Fruit fly (Drosophila melanogaster) whole organism, embryonic: Measurements from ENCODE around the gene mTerf3.
A peak's percentile ranks its signal among the peaks of the same experiment; 100 is the strongest.

ENCODE experiments used
- Bdp1 ChIP-seq: fragments of 200-800 bp; sonication (Bioruptor generic); optimal IDR thresholded peaks from 3 replicates; lab custom pipeline; 2016; ENCODE audit warnings: missing biosample characterization, missing genetic modification characterization
- CG10274 ChIP-seq: fragments of 200-800 bp; sonication (Bioruptor generic); optimal IDR thresholded peaks from 3 replicates; lab custom pipeline; 2017; ENCODE audit warnings: missing biosample characterization, mild to moderate bottlenecking, missing genetic modification characterization
- CG11560 ChIP-seq: fragments of 200-800 bp; sonication (Bioruptor generic); IDR thresholded peaks from 3 replicates; pipeline ENCODE4 v1.3.6; 2022; ENCODE audit warnings: missing biosample characterization, missing genetic modification characterization
- CG13894 ChIP-seq: fragments of 200-800 bp; sonication (Bioruptor generic); optimal IDR thresholded peaks from 3 replicates; lab custom pipeline; 2018; ENCODE audit warnings: missing biosample characterization, mild to moderate bottlenecking, missing genetic modification characterization, moderate library complexity
- CG15269 ChIP-seq: fragments of 200-800 bp; sonication (Bioruptor generic); optimal IDR thresholded peaks from 2 replicates; lab custom pipeline; 2018; ENCODE audit warnings: missing biosample characterization, mild to moderate bottlenecking, missing genetic modification characterization, moderate library complexity
- CG15479 ChIP-seq: fragments of 200-800 bp; sonication (Bioruptor generic); optimal IDR thresholded peaks from 3 replicates; lab custom pipeline; 2019; ENCODE audit warnings: missing biosample characterization, mild to moderate bottlenecking, missing genetic modification characterization, moderate library complexity
- CG17385 ChIP-seq: fragments of 200-800 bp; sonication (Bioruptor generic); optimal IDR thresholded peaks from 3 replicates; lab custom pipeline; 2018; ENCODE audit warnings: missing biosample characterization, mild to moderate bottlenecking, missing genetic modification characterization
- CG18262 ChIP-seq: fragments of 200-800 bp; optimal IDR thresholded peaks from 3 replicates; lab custom pipeline; 2019; ENCODE audit warnings: missing biosample characterization, mild to moderate bottlenecking, missing genetic modification characterization, moderate library complexity
- CG3281 ChIP-seq: fragments of 200-800 bp; sonication (Bioruptor generic); optimal IDR thresholded peaks from 3 replicates; lab custom pipeline; 2017; ENCODE audit warnings: missing biosample characterization, mild to moderate bottlenecking, missing genetic modification characterization
- CG6175 ChIP-seq: fragments of 200-800 bp; sonication (Bioruptor generic); IDR thresholded peaks from 3 replicates; pipeline ENCODE4 v1.3.6; 2022; ENCODE audit warnings: missing biosample characterization, missing genetic modification characterization
- CG6254 ChIP-seq: fragments of 200-800 bp; sonication (Bioruptor generic); optimal IDR thresholded peaks from 3 replicates; lab custom pipeline; 2017; ENCODE audit warnings: mild to moderate bottlenecking, missing biosample characterization, missing genetic modification reagents, missing genetic modification characterization
- CG7786 ChIP-seq: fragments of 200-800 bp; sonication (Bioruptor generic); optimal IDR thresholded peaks from 2 replicates; lab custom pipeline; 2016; ENCODE audit warnings: missing biosample characterization, missing genetic modification characterization
- CG8290 ChIP-seq, 3 experiments: fragments of 200-800 bp; sonication (Bioruptor generic); optimal IDR thresholded peaks; 2 replicates each; lab custom pipeline; 2016 to 2019; ENCODE audit warnings: missing biosample characterization in 3 of 3, missing genetic modification characterization in 3 of 3, mild to moderate bottlenecking in 2 of 3, moderate library complexity in 1 of 3
- CG8388 ChIP-seq: fragments of 200-800 bp; sonication (Bioruptor generic); optimal IDR thresholded peaks from 2 replicates; lab custom pipeline; 2019; ENCODE audit warnings: missing biosample characterization, mild to moderate bottlenecking, missing genetic modification characterization, moderate library complexity
- CkIIα-i1 ChIP-seq: fragments of 200-800 bp; sonication (Bioruptor generic); IDR thresholded peaks from 2 replicates; pipeline ENCODE4 v1.3.6; 2022; ENCODE audit warnings: missing biosample characterization, missing genetic modification characterization
- Dp ChIP-seq: fragments of 200-800 bp; sonication (Bioruptor generic); optimal IDR thresholded peaks from 2 replicates; lab custom pipeline; 2018; ENCODE audit warnings: missing biosample characterization, mild to moderate bottlenecking, missing genetic modification characterization, moderate library complexity
- Ets65A ChIP-seq: fragments of 200-800 bp; sonication (Bioruptor generic); peaks from one replicate; lab custom pipeline; 2016; ENCODE audit warnings: missing biosample characterization, missing genetic modification characterization
- Gsc ChIP-seq: fragments of 200-800 bp; sonication (Bioruptor generic); IDR thresholded peaks from 2 replicates; pipeline ENCODE4 v1.3.6; 2022; ENCODE audit warnings: missing biosample characterization, missing genetic modification characterization
- Hsf ChIP-seq: fragments of 200-800 bp; sonication (Bioruptor generic); optimal IDR thresholded peaks from 3 replicates; lab custom pipeline; 2016; ENCODE audit warnings: missing biosample characterization, missing genetic modification characterization
- Med ChIP-seq: fragments of 200-800 bp; sonication (Bioruptor generic); peaks from one replicate; lab custom pipeline; 2016; ENCODE audit warnings: missing biosample characterization, missing genetic modification characterization, mild to moderate bottlenecking, inconsistent platforms, moderate library complexity
- Meics ChIP-seq: fragments of 200-800 bp; sonication (Bioruptor generic); optimal IDR thresholded peaks from 2 replicates; lab custom pipeline; 2017; ENCODE audit warnings: missing biosample characterization, mild to moderate bottlenecking, missing genetic modification characterization
- NfI ChIP-seq: fragments of 200-800 bp; sonication (Bioruptor generic); optimal IDR thresholded peaks from 3 replicates; lab custom pipeline; 2018; ENCODE audit warnings: missing biosample characterization, mild to moderate bottlenecking, missing genetic modification characterization, moderate library complexity
- Pdp1 ChIP-seq, 2 experiments: fragments of 200-800 bp; sonication (Bioruptor generic); optimal IDR thresholded peaks; 3 replicates each; lab custom pipeline; 2016; ENCODE audit warnings: missing biosample characterization in 2 of 2, missing genetic modification characterization in 2 of 2, mild to moderate bottlenecking in 1 of 2, moderate library complexity in 1 of 2
- abd-A ChIP-seq: fragments of 200-800 bp; sonication (Bioruptor generic); optimal IDR thresholded peaks from 3 replicates; lab custom pipeline; 2019; ENCODE audit warnings: missing biosample characterization, mild to moderate bottlenecking, missing genetic modification characterization, moderate library complexity
- caup ChIP-seq: fragments of 200-800 bp; sonication (Bioruptor generic); optimal IDR thresholded peaks from 3 replicates; lab custom pipeline; 2017; ENCODE audit warnings: missing biosample characterization, mild to moderate bottlenecking, missing genetic modification characterization, moderate library complexity; ENCODE audit not compliant: severe bottlenecking
- cg ChIP-seq: fragments of 200-800 bp; sonication (Bioruptor generic); optimal IDR thresholded peaks from 3 replicates; lab custom pipeline; 2019; ENCODE audit warnings: missing biosample characterization, mild to moderate bottlenecking, missing genetic modification characterization, moderate library complexity
- corto ChIP-seq: fragments of 200-800 bp; sonication (Bioruptor generic); optimal IDR thresholded peaks from 2 replicates; lab custom pipeline; 2016; ENCODE audit warnings: missing biosample characterization, mild to moderate bottlenecking, missing genetic modification characterization, moderate library complexity
- cwo ChIP-seq: fragments of 200-800 bp; sonication (Bioruptor generic); optimal IDR thresholded peaks from 3 replicates; lab custom pipeline; 2017; ENCODE audit warnings: missing biosample characterization, missing genetic modification characterization, mild to moderate bottlenecking, moderate library complexity, missing genetic modification reagents
- eve ChIP-seq, 2 experiments: fragments of >200 bp; optimal IDR thresholded peaks; 2 replicates each; lab custom pipeline; 2017; ENCODE audit warnings: missing biosample characterization in 2 of 2, missing genetic modification characterization in 2 of 2
- exex ChIP-seq: fragments of 200-800 bp; sonication (Bioruptor generic); optimal IDR thresholded peaks from 4 replicates; lab custom pipeline; 2018; ENCODE audit warnings: missing biosample characterization, mild to moderate bottlenecking, missing genetic modification characterization, moderate library complexity
- gce ChIP-seq: fragments of 200-800 bp; sonication (Bioruptor generic); IDR thresholded peaks from 3 replicates; pipeline ENCODE4 v1.3.6; 2022; ENCODE audit warnings: missing biosample characterization, missing genetic modification characterization
- gem ChIP-seq: fragments of 200-800 bp; sonication (Bioruptor generic); optimal IDR thresholded peaks from 2 replicates; lab custom pipeline; 2019; ENCODE audit warnings: missing biosample characterization, mild to moderate bottlenecking, missing genetic modification characterization, moderate library complexity
- grn ChIP-seq: fragments of 200-800 bp; sonication (Bioruptor generic); optimal IDR thresholded peaks from 3 replicates; lab custom pipeline; 2017; ENCODE audit warnings: missing biosample characterization, missing genetic modification characterization
- gro ChIP-seq: fragments of 200-800 bp; sonication (Bioruptor generic); optimal IDR thresholded peaks from 2 replicates; lab custom pipeline; 2016; ENCODE audit warnings: missing biosample characterization, missing genetic modification characterization
- gsb ChIP-seq: fragments of 200-800 bp; sonication (Bioruptor generic); IDR thresholded peaks from 2 replicates; pipeline ENCODE4 v1.3.6; 2022; ENCODE audit warnings: missing biosample characterization, missing genetic modification characterization
- ham ChIP-seq: fragments of 200-800 bp; sonication (Bioruptor generic); IDR thresholded peaks from 2 replicates; pipeline ENCODE4 v1.3.6; 2022; ENCODE audit warnings: missing biosample characterization, missing genetic modification characterization
- kah ChIP-seq: fragments of 200-800 bp; sonication (Bioruptor generic); optimal IDR thresholded peaks from 2 replicates; lab custom pipeline; 2018; ENCODE audit warnings: missing biosample characterization, mild to moderate bottlenecking, missing genetic modification characterization
- lov ChIP-seq, 2 experiments: fragments of 200-800 bp in 1 of 2; fragments of >200 bp in 1 of 2; sonication (Bioruptor generic) in 1 of 2; IDR thresholded peaks in 1 of 2; optimal IDR thresholded peaks in 1 of 2; 2 replicates in 1 of 2; 3 replicates in 1 of 2; pipeline versions ENCODE4 v1.3.6 to Lab custom; 2017 to 2022; ENCODE audit warnings: missing biosample characterization in 1 of 2, missing genetic modification characterization in 1 of 2
- mirr ChIP-seq: fragments of 200-800 bp; sonication (Bioruptor generic); optimal IDR thresholded peaks from 3 replicates; lab custom pipeline; 2018; ENCODE audit warnings: missing biosample characterization, mild to moderate bottlenecking, missing genetic modification characterization
- odd ChIP-seq: fragments of 200-800 bp; sonication (Bioruptor generic); optimal IDR thresholded peaks from 2 replicates; lab custom pipeline; 2017; ENCODE audit warnings: missing biosample characterization, mild to moderate bottlenecking, missing genetic modification characterization
- org-1 ChIP-seq: fragments of 200-800 bp; sonication (Bioruptor generic); optimal IDR thresholded peaks from 2 replicates; lab custom pipeline; 2017; ENCODE audit warnings: missing biosample characterization, missing genetic modification characterization
- pros ChIP-seq: fragments of 200-800 bp; sonication (Bioruptor generic); optimal IDR thresholded peaks from 3 replicates; lab custom pipeline; 2019; ENCODE audit warnings: missing biosample characterization, mild to moderate bottlenecking, missing genetic modification characterization, moderate library complexity
- row ChIP-seq: fragments of 200-800 bp; sonication (Bioruptor generic); IDR thresholded peaks from 3 replicates; pipeline ENCODE4 v1.3.6; 2022; ENCODE audit warnings: missing biosample characterization, missing genetic modification characterization
- sima ChIP-seq: fragments of 200-800 bp; sonication (Bioruptor generic); optimal IDR thresholded peaks from 2 replicates; lab custom pipeline; 2016; ENCODE audit warnings: missing biosample characterization, missing genetic modification characterization
- slbo ChIP-seq: fragments of 200-800 bp; sonication (Bioruptor generic); IDR thresholded peaks from 2 replicates; pipeline ENCODE4 v1.3.6; 2022; ENCODE audit warnings: missing biosample characterization, missing genetic modification characterization
- sqz ChIP-seq: fragments of 200-800 bp; sonication (Bioruptor generic); optimal IDR thresholded peaks from 3 replicates; lab custom pipeline; 2018; ENCODE audit warnings: missing biosample characterization, mild to moderate bottlenecking, missing genetic modification characterization
- sug ChIP-seq: fragments of 200-800 bp; optimal IDR thresholded peaks from 2 replicates; lab custom pipeline; 2019; ENCODE audit warnings: missing biosample characterization, mild to moderate bottlenecking, missing genetic modification characterization, moderate library complexity

mTerf3 gene

dm6 chr3L:20539116-20539990 is 18.8 kb upstream of the mTerf3 start (continued):
- TF ChIP-seq Med (GFP tag; lab: Kevin White, UChicago) (peak; percentile 74), caup (GFP tag; lab: Kevin White, UChicago) (peak; percentile 5), mirr (peak; percentile 89), sug (tag; lab: Kevin White, UChicago) (peak; percentile 51), gem (tag; lab: Kevin White, UChicago) (no peak), CG15269 (peak; percentile 18), CG6175 (0 out of 3 replicates have a peak, but pooled peaks have one; percentile 11), grn (peak; percentile 88), CkIIα-i1 (GFP tag; lab: Robert Waterston, UW) (no peak), gce (GFP tag; lab: Robert Waterston, UW) (no peak), cwo (GFP tag; lab: Kevin White, UChicago) (peak; percentile 16), CG3281 (GFP tag; lab: Kevin White, UChicago) (peak; percentile 20), Ets65A (GFP tag; lab: Kevin White, UChicago) (peak; percentile 80), CG17385 (GFP tag; lab: Kevin White, UChicago) (peak; percentile 1), sqz (GFP tag; lab: Kevin White, UChicago) (no peak), exex (peak; percentile 71), sima (GFP tag; lab: Kevin White, UChicago) (no peak), row (GFP tag; lab: Robert Waterston, UW) (peak; percentile 44), CG8388 (GFP tag; lab: Kevin White, UChicago) (peak; percentile 75), Dp (GFP tag; lab: Kevin White, UChicago) (no peak), eve (GFP tag; optimal IDR thresholded peaks at IDR 0.05; lab: Kevin White, UChicago) (peak in 1 of 2 experiments; percentile 50), CG7786 (peak; percentile 8), CG6254 (GFP tag; lab: Kevin White, UChicago) (no peak), org-1 (GFP tag; lab: Kevin White, UChicago) (no peak), slbo (GFP tag; lab: Robert Waterston, UW) (0 out of 2 replicates have a peak, but pooled peaks have one; percentile 38), ham (GFP tag; lab: Robert Waterston, UW) (0 out of 2 replicates have a peak, but pooled peaks have one; percentile 6), Pdp1 (GFP tag; optimal IDR thresholded peaks at IDR 0.05; lab: Kevin White, UChicago) (peak in 1 of 2 experiments; percentile 82)
- TF ChIP-seq, all 482 proteins: peak for 29

DNA sequence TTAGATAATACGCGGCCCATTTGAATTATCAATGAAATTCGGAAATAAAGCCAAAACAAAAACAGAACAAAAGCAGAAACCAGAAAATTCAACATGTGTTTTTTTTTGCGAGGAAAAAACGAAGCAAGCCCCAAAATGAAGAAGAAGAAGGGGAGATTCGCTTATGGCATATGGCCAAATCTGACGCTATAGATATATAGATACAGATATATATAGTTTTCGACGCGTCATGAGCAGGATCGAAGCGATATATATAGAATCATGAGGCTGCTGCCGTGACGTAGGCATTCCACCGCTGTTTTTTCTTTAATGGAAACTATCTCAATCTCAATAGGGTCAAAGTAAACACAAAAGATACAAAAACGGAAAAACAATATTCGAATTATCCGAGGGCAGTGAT is 17.9 kb upstream of the mTerf3 start:
- TF ChIP-seq corto (GFP tag; lab: Kevin White, UChicago) (no peak), Bdp1 (GFP tag; lab: Kevin White, UChicago) (no peak), CG11560 (tag; lab: Robert Waterston, UW) (no peak), CG8290 (GFP tag; optimal IDR thresholded peaks at IDR 0.05; lab: Kevin White, UChicago) (no peak), CG8290 (tag; optimal IDR thresholded peaks at IDR 0.05; lab: Kevin White, UChicago) (no peak), gsb (GFP tag; lab: Robert Waterston, UW) (no peak), Hsf (no peak), lov (optimal IDR thresholded peaks at IDR 0.05; lab: Kevin White, UChicago) (no peak), lov (GFP tag; IDR thresholded peaks at IDR 0.05; lab: Robert Waterston, UW) (no peak), abd-A (tag; lab: Kevin White, UChicago) (peak; percentile 36), pros (GFP tag; lab: Kevin White, UChicago) (no peak), CG18262 (tag; lab: Kevin White, UChicago) (no peak), odd (GFP tag; lab: Kevin White, UChicago) (no peak), gro (peak; percentile 27), Meics (no peak), CG17385 (GFP tag; lab: Kevin White, UChicago) (peak; percentile 51), Gsc (GFP tag; lab: Robert Waterston, UW) (no peak), NfI (GFP tag; lab: Kevin White, UChicago) (peak; percentile 38), cg (no peak), CG15479 (GFP tag; lab: Kevin White, UChicago) (no peak), kah (GFP tag; lab: Kevin White, UChicago) (no peak), CG13894 (tag; lab: Kevin White, UChicago) (peak; percentile 95), Ets65A (GFP tag; lab: Kevin White, UChicago) (no peak), CG10274 (no peak)
